Fruit fly (Drosophila melanogaster): ENCODE results near the gene sgg.

sgg gene

DNA sequence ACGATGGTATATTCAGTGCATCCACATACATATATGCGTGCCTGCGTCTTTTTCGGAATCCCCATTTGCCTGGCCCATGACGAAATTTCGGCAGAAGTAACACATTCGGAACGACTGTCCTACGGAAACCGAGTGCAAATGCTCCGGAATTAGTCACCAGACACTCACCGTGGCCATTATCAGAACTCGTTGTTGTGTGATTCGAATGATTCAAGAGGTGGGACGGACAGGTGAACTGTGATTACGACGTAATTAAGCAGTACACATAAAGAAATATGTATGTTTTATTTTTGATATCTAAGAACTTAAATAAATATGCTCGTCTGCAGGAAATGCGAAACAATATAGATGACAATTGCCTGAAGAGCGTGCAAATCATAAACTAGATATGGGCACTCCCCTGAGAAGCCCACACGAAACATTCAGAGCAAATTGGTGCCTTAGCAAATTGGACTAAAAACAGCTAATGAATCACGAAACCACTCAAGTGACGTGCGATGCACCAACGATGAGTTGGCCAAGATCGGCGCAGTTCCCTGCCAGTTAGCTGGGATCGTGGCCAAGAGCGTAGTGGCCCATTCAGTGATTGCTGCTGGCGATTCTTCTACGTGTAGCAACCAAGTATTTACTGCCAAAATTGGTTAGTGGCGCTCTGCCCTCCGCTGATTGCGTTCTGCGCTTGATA is 42.3 kb upstream of the sgg start (continued):
- TF ChIP-seq kah (GFP tag; optimal IDR thresholded peaks at IDR 0.05) (no peak), Sry-β (GFP tag; optimal IDR thresholded peaks at IDR 0.05) (no peak), Oli (tag; optimal IDR thresholded peaks at IDR 0.05) (peak; percentile 5), CG6813 (GFP tag; optimal IDR thresholded peaks at IDR 0.05) (no peak), run (tag; optimal IDR thresholded peaks at IDR 0.05) (no peak), Stat92E (GFP tag; optimal IDR thresholded peaks at IDR 0.05) (no peak), Xrp1 (GFP tag; IDR thresholded peaks at IDR 0.05) (no peak), pho (GFP tag; optimal IDR thresholded peaks at IDR 0.05) (no peak), wek (GFP tag; optimal IDR thresholded peaks at IDR 0.05) (no peak), Usf (GFP tag; optimal IDR thresholded peaks at IDR 0.05) (no peak), slou (GFP tag; optimal IDR thresholded peaks at IDR 0.05) (no peak), Chrac-16 (GFP tag; optimal IDR thresholded peaks at IDR 0.05) (no peak), tin (GFP tag; optimal IDR thresholded peaks at IDR 0.05) (no peak), CG17829 (tag; optimal IDR thresholded peaks at IDR 0.05) (no peak), Dll (GFP tag; IDR thresholded peaks at IDR 0.05; ENCODE audit: partially characterized antibody) (no peak), unc-4 (GFP tag; IDR thresholded peaks at IDR 0.05; ENCODE audit: partially characterized antibody) (no peak), CG12236 (GFP tag; optimal IDR thresholded peaks at IDR 0.05) (no peak), CG7745 (tag; optimal IDR thresholded peaks at IDR 0.05) (no peak), CTCF (GFP tag; optimal IDR thresholded peaks at IDR 0.05) (no peak), fru (optimal IDR thresholded peaks at IDR 0.05) (no peak), CG6689 (GFP tag; IDR thresholded peaks at IDR 0.05) (0 out of 2 replicates have a peak, but pooled peaks have one; percentile 13), Ptx1 (GFP tag; IDR thresholded peaks at IDR 0.05) (peak; percentile 31; the same call in 1 of the 2 replicates), Trl (optimal IDR thresholded peaks at IDR 0.05) (no peak), Trl (GFP tag; optimal IDR thresholded peaks at IDR 0.05) (no peak), Dfd (GFP tag; optimal IDR thresholded peaks at IDR 0.05) (no peak), trh (GFP tag; optimal IDR thresholded peaks at IDR 0.05) (no peak), CG9797 (GFP tag; optimal IDR thresholded peaks at IDR 0.05) (no peak), Bdp1 (GFP tag; optimal IDR thresholded peaks at IDR 0.05) (no peak), exex (tag; optimal IDR thresholded peaks at IDR 0.05) (peak; percentile 83), tx (GFP tag; optimal IDR thresholded peaks at IDR 0.05) (no peak), CG10979 (tag; optimal IDR thresholded peaks at IDR 0.05) (no peak), Hr78 (GFP tag; optimal IDR thresholded peaks at IDR 0.05) (no peak), gt (GFP tag; IDR thresholded peaks at IDR 0.05) (no peak), Meics (GFP tag; optimal IDR thresholded peaks at IDR 0.05) (peak; percentile 72), bab2 (GFP tag; optimal IDR thresholded peaks at IDR 0.05) (no peak), CG2120 (GFP tag; optimal IDR thresholded peaks at IDR 0.05) (peak; percentile 63), CG31388 (GFP tag; optimal IDR thresholded peaks at IDR 0.05) (no peak), Kr (GFP tag; optimal IDR thresholded peaks at IDR 0.05) (no peak), ewg (GFP tag; optimal IDR thresholded peaks at IDR 0.05) (no peak), row (GFP tag; IDR thresholded peaks at IDR 0.05) (peak; percentile 53; the same call in 2 of the 3 replicates), Pdp1 (GFP tag; optimal IDR thresholded peaks at IDR 0.05) (peak; percentile 7 to 35), abd-A (tag; optimal IDR thresholded peaks at IDR 0.05) (no peak), chif (GFP tag; optimal IDR thresholded peaks at IDR 0.05) (peak in 1 of 2 experiments; percentile 3), CG10462 (GFP tag; optimal IDR thresholded peaks at IDR 0.05) (no peak), her (GFP tag; optimal IDR thresholded peaks at IDR 0.05) (no peak), CG17328 (GFP tag; IDR thresholded peaks at IDR 0.05) (no peak), Lpt (GFP tag; optimal IDR thresholded peaks at IDR 0.05) (no peak), CG7357 (GFP tag; IDR thresholded peaks at IDR 0.05) (no peak), CG15601 (tag; optimal IDR thresholded peaks at IDR 0.05) (no peak), Med (GFP tag) (peak; percentile 75), esg (GFP tag; conservative IDR thresholded peaks at IDR 0.05) (0 out of 2 replicates have a peak, but pooled peaks have one; percentile 16)

Data from whole organism, embryonic.